Fruit fly (Drosophila melanogaster) whole organism, wandering third instar larva: ENCODE data around the gene CG31922.
A peak's percentile ranks its signal among the peaks of the same experiment; 100 is the strongest.

Source experiments
- Abd-B ChIP-seq: fragments of >200 bp; optimal IDR thresholded peaks from 2 replicates; lab custom pipeline; 2017; ENCODE audit warnings: missing biosample characterization, missing genetic modification characterization
- CG32264 ChIP-seq: fragments of 200-800 bp; sonication (Bioruptor generic); optimal IDR thresholded peaks from 2 replicates; lab custom pipeline; 2016; ENCODE audit warnings: missing biosample characterization, missing genetic modification characterization
- CG9705 ChIP-seq: fragments of 200-800 bp; sonication (Bioruptor generic); optimal IDR thresholded peaks from 2 replicates; lab custom pipeline; 2018; ENCODE audit warnings: missing biosample characterization, mild to moderate bottlenecking, missing genetic modification characterization
- CrebA ChIP-seq: fragments of 200-800 bp; sonication (Bioruptor generic); optimal IDR thresholded peaks from 2 replicates; lab custom pipeline; 2016; ENCODE audit warnings: missing biosample characterization, mild to moderate bottlenecking, missing genetic modification characterization, borderline replicate concordance
- Dfd ChIP-seq: fragments of >200 bp; optimal IDR thresholded peaks from 2 replicates; lab custom pipeline; 2017; ENCODE audit warnings: missing biosample characterization, missing genetic modification characterization
- Dif ChIP-seq: fragments of 200-275, 200-300 bp; sonication (Bioruptor generic); optimal IDR thresholded peaks from 2 replicates; lab custom pipeline; 2018; ENCODE audit warnings: missing biosample characterization, missing genetic modification characterization; ENCODE audit not compliant: partially characterized antibody
- GATAd ChIP-seq: sonication (Bioruptor generic); optimal IDR thresholded peaks from 2 replicates; lab custom pipeline; 2016; ENCODE audit warnings: missing biosample characterization, missing genetic modification characterization
- HLH106 ChIP-seq: fragments of 200-800 bp; optimal IDR thresholded peaks from 3 replicates; lab custom pipeline; 2019; ENCODE audit warnings: missing biosample characterization, mild to moderate bottlenecking, missing genetic modification characterization, moderate library complexity
- Hnf4 ChIP-seq: fragments of 200-800 bp; sonication (Bioruptor generic); optimal IDR thresholded peaks from 2 replicates; lab custom pipeline; 2016; ENCODE audit warnings: missing biosample characterization, mild to moderate bottlenecking, missing genetic modification characterization
- Hr78 ChIP-seq: fragments of >200 bp; optimal IDR thresholded peaks from 2 replicates; lab custom pipeline; 2017; ENCODE audit warnings: missing biosample characterization, missing genetic modification characterization
- Hr83 ChIP-seq: fragments of 200-300 bp; sonication (Bioruptor generic); optimal IDR thresholded peaks from 2 replicates; lab custom pipeline; 2016; ENCODE audit warnings: missing biosample characterization, mild to moderate bottlenecking, missing genetic modification characterization, moderate library complexity; ENCODE audit not compliant: poor library complexity, severe bottlenecking
- Jra ChIP-seq: sonication (Bioruptor generic); optimal IDR thresholded peaks from 2 replicates; lab custom pipeline; 2016; ENCODE audit warnings: missing biosample characterization, missing genetic modification characterization
- Mio ChIP-seq: sonication (Bioruptor generic); optimal IDR thresholded peaks from 2 replicates; lab custom pipeline; 2016; ENCODE audit warnings: missing biosample characterization, missing genetic modification characterization
- Myc ChIP-seq: fragments of >200 bp; optimal IDR thresholded peaks from 2 replicates; lab custom pipeline; 2017
- N ChIP-seq: fragments of >200 bp; optimal IDR thresholded peaks from 2 replicates; lab custom pipeline; 2018; ENCODE audit warnings: missing biosample characterization, missing external identifiers, missing genetic modification characterization
- OdsH ChIP-seq: fragments of 200-800 bp; sonication (Bioruptor generic); optimal IDR thresholded peaks from 2 replicates; lab custom pipeline; 2016; ENCODE audit warnings: missing biosample characterization, mild to moderate bottlenecking, missing genetic modification characterization
- Rel ChIP-seq, 2 experiments: fragments of 200-800 bp; sonication (Bioruptor generic) in 1 of 2; optimal IDR thresholded peaks; 2 replicates in 1 of 2; 3 replicates in 1 of 2; lab custom pipeline; 2016 to 2019; ENCODE audit warnings: mild to moderate bottlenecking in 2 of 2, missing biosample characterization in 2 of 2, missing genetic modification characterization in 2 of 2, moderate library complexity in 1 of 2
- Sp1 ChIP-seq: fragments of 200-800 bp; sonication (Bioruptor generic); optimal IDR thresholded peaks from 3 replicates; lab custom pipeline; 2019; ENCODE audit warnings: missing biosample characterization, mild to moderate bottlenecking, missing genetic modification characterization, moderate library complexity
- Vsx2 ChIP-seq: fragments of 200-300, 225-300 bp; sonication (Bioruptor generic); optimal IDR thresholded peaks from 2 replicates; lab custom pipeline; 2018; ENCODE audit warnings: missing biosample characterization, missing genetic modification characterization; ENCODE audit not compliant: partially characterized antibody
- br ChIP-seq: fragments of 200-800 bp; sonication (Bioruptor generic); optimal IDR thresholded peaks from 2 replicates; lab custom pipeline; 2016; ENCODE audit warnings: missing biosample characterization, missing genetic modification characterization
- brk ChIP-seq: fragments of 200-800 bp; sonication (Bioruptor generic); optimal IDR thresholded peaks from 2 replicates; lab custom pipeline; 2016; ENCODE audit warnings: missing biosample characterization, mild to moderate bottlenecking, missing genetic modification characterization
- dl ChIP-seq, 2 experiments: fragments of 175-275, 200-275 bp in 1 of 2; fragments of 200-275 bp in 1 of 2; sonication (Bioruptor generic); optimal IDR thresholded peaks; lab custom pipeline; 2018; ENCODE audit warnings: mild to moderate bottlenecking in 2 of 2, missing biosample characterization in 2 of 2, missing genetic modification characterization in 2 of 2, moderate library complexity in 2 of 2; ENCODE audit not compliant: partially characterized antibody in 2 of 2, insufficient read depth in 1 of 2
- dmrt93B ChIP-seq: fragments of 200-800 bp; sonication (Bioruptor generic); optimal IDR thresholded peaks from 2 replicates; lab custom pipeline; 2018; ENCODE audit warnings: missing biosample characterization, mild to moderate bottlenecking, missing genetic modification characterization
- dsf ChIP-seq: sonication (Bioruptor generic); optimal IDR thresholded peaks from 2 replicates; lab custom pipeline; 2016; ENCODE audit warnings: missing biosample characterization, missing genetic modification characterization, borderline replicate concordance
- ey ChIP-seq: fragments of 200-800 bp; sonication (Bioruptor generic); optimal IDR thresholded peaks from 2 replicates; lab custom pipeline; 2016; ENCODE audit warnings: missing biosample characterization, missing genetic modification characterization
- foxo ChIP-seq, 2 experiments: fragments of 200-800 bp; sonication (Bioruptor generic); optimal IDR thresholded peaks; 2 replicates in 1 of 2; 3 replicates in 1 of 2; lab custom pipeline; 2016 to 2017; ENCODE audit warnings: missing biosample characterization in 2 of 2, missing genetic modification characterization in 2 of 2
- fru ChIP-seq: fragments of 200-800 bp; sonication (Bioruptor generic); optimal IDR thresholded peaks from 3 replicates; lab custom pipeline; 2016; ENCODE audit warnings: missing biosample characterization, mild to moderate bottlenecking, missing genetic modification characterization
- h ChIP-seq: fragments of 200-800 bp; sonication (Bioruptor generic); optimal IDR thresholded peaks from 3 replicates; lab custom pipeline; 2016; ENCODE audit warnings: missing biosample characterization, mild to moderate bottlenecking, missing genetic modification characterization
- jim ChIP-seq: fragments of 175-275, 200-325 bp; sonication (Bioruptor generic); optimal IDR thresholded peaks from 2 replicates; lab custom pipeline; 2016; ENCODE audit warnings: missing biosample characterization, mild to moderate bottlenecking, missing genetic modification characterization
- lola ChIP-seq: fragments of >200 bp; optimal IDR thresholded peaks from 2 replicates; lab custom pipeline; 2017; ENCODE audit warnings: missing biosample characterization, missing genetic modification characterization
- pan ChIP-seq: fragments of >200 bp; optimal IDR thresholded peaks from 2 replicates; lab custom pipeline; 2017
- psq ChIP-seq: fragments of 200-800 bp; sonication (Bioruptor generic); optimal IDR thresholded peaks from 3 replicates; lab custom pipeline; 2017; ENCODE audit warnings: missing biosample characterization, mild to moderate bottlenecking, missing genetic modification characterization, moderate library complexity
- rgr ChIP-seq: fragments of 200-800 bp; sonication (Bioruptor generic); optimal IDR thresholded peaks from 3 replicates; lab custom pipeline; 2016; ENCODE audit warnings: missing biosample characterization, mild to moderate bottlenecking, missing genetic modification characterization
- sage ChIP-seq: fragments of 200-800 bp; sonication (Bioruptor generic); optimal IDR thresholded peaks from 2 replicates; lab custom pipeline; 2016; ENCODE audit warnings: missing biosample characterization, mild to moderate bottlenecking, missing genetic modification characterization
- sv ChIP-seq: fragments of 200-800 bp; sonication (Bioruptor generic); optimal IDR thresholded peaks from 3 replicates; lab custom pipeline; 2016; ENCODE audit warnings: missing biosample characterization, missing genetic modification characterization
- tai ChIP-seq: sonication (Bioruptor generic); optimal IDR thresholded peaks from 2 replicates; lab custom pipeline; 2016; ENCODE audit warnings: missing biosample characterization, missing genetic modification characterization
- usp ChIP-seq: fragments of >200 bp; optimal IDR thresholded peaks from 2 replicates; lab custom pipeline; 2017; ENCODE audit warnings: missing biosample characterization, missing genetic modification characterization
- woc ChIP-seq: sonication (Bioruptor generic); optimal IDR thresholded peaks from 2 replicates; lab custom pipeline; 2016; ENCODE audit warnings: missing biosample characterization, mild to moderate bottlenecking, missing genetic modification characterization

The CG31922 gene

DNA sequence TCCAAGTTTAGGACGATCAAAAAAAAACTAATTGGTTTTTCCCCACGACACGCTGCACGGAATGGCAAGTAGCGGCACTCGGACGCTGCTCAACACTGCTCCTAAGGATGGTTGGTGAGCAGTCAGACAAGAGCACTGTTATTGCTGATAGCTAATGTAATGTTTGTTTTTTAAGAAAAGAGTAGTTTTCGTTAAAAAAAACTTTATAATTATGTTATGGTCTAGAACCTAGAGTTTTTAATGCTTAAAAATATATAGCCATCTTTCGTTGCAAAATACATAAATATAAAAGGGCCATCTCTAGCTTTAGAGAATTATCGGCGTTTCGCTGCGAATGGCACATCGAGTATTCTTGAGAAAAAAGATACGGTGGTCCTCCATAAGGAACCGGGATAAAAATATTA, 2.7 kb downstream of the CG31922 start, which contains the start of the genes Charon and CG4887 (continued):
- TF ChIP-seq sv (GFP tag; lab: Kevin White, UChicago) (peak; percentile 85), GATAd (GFP tag; lab: Kevin White, UChicago) (peak; percentile 88), br (GFP tag; lab: Kevin White, UChicago) (no peak), brk (GFP tag; lab: Kevin White, UChicago) (no peak)

DNA sequence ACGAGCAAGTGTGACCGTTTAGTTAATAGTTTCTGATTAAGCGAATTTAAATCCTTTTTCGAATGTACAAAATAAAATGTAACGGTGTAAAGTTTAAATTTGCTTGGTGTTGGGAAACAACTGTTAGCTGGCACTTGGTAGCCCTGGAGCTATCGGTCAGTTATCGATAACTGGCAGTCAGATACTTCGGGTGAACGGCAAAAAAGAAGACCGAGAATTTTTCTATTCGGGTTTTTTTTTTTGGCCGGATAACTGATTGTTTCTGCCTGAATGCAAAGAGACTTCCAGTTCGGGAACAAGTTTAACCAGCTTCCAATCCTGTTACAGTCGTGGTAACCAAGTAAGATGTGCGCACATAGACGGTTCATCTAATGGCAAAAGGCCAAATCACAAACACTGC, 7.5 kb downstream of the CG31922 start, which contains the start of gene CG4896:
Gene CG4896, plus strand, starts transcription at position 169 of the 400 bp plus-strand sequence.
- TF ChIP-seq Rel (GFP tag; optimal IDR thresholded peaks at IDR 0.05; lab: Kevin White, UChicago) (no peak), Rel (tag; optimal IDR thresholded peaks at IDR 0.05; lab: Kevin White, UChicago) (peak; percentile 86), brk (GFP tag; lab: Kevin White, UChicago) (no peak), Hr83 (GFP tag; lab: Kevin White, UChicago) (peak; percentile 36)

- TF ChIP-seq Hr83 (GFP tag; lab: Kevin White, UChicago): no peak
- TF ChIP-seq h: no peak
- no peak for TF ChIP-seq usp (GFP tag; lab: Kevin White, UChicago)
- TF ChIP-seq Rel (GFP tag; optimal IDR thresholded peaks at IDR 0.05; lab: Kevin White, UChicago): no peak
- peak; percentile 81 for TF ChIP-seq Rel (tag; optimal IDR thresholded peaks at IDR 0.05; lab: Kevin White, UChicago)
Measured at dm6 chr2L:1183799-1184198, 13.8 kb downstream of the CG31922 start, which contains the start of the genes CG5126 and Tgt. Gene CG5126, minus strand, starts transcription at chr2L:1184020. Gene Tgt, plus strand, starts transcription at chr2L:1184065.

DNA sequence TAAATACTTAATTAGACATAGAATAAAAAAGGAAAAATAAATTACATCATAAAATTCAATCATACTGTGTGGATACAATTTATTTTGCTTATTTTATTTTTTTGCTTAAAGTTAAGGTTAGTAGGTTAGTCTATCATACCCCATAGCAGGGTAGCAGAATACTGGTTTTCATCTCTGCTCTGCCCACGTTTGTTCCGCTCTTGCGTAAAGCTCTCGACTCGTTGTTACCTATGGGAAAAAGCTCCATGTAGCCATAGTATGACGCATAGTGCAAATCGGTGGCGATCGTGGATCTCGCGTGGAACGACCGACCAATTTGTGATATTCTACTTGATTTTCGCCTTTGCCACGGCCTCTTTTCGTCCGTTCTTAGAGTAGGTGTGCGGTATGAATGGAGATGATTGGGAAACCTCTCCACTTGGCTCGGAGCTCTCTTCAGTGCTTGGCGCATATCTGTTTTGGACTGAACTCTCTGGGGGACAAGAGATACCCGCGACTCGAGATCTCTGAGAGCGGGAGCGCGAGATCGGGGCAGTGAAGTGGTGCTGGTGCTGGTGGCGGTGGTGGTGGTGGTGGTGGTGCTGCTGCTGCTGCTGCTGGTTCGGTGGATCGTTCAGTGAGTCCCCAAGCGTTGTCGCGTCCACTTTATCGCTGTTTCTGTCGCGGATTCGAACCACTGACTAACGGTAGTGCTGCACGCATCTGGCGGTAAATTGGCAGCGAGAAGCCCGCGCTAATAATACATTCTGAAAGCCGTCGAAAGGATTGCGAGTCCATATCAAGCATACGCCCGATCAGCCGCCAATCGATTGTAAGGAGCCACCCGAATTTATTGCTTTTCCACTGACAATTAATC, 15.9 kb downstream of the CG31922 start, which contains the start of gene CG5001:
Gene CG5001, plus strand, starts transcription at position 116 of the 856 bp plus-strand sequence.
- TF ChIP-seq jim: no peak
- peak; percentile 83 for TF ChIP-seq HLH106 (tag; lab: Kevin White, UChicago)
- TF ChIP-seq foxo (GFP tag; optimal IDR thresholded peaks at IDR 0.05; lab: Kevin White, UChicago): peak in 1 of 2 experiments; percentile 79
- no peak for TF ChIP-seq GATAd (GFP tag; lab: Kevin White, UChicago)
- TF ChIP-seq sage (GFP tag; lab: Kevin White, UChicago): no peak
- TF ChIP-seq pan: no peak
- TF ChIP-seq ey (GFP tag; lab: Kevin White, UChicago): peak; percentile 62
- no peak for TF ChIP-seq woc (GFP tag; lab: Kevin White, UChicago)
- TF ChIP-seq brk (GFP tag; lab: Kevin White, UChicago): no peak
- peak; percentile 60 for TF ChIP-seq CG9705 (GFP tag; lab: Kevin White, UChicago)
- no peak for TF ChIP-seq tai (GFP tag; lab: Kevin White, UChicago)
- TF ChIP-seq Hr83 (GFP tag; lab: Kevin White, UChicago): peak; percentile 58
- peak; percentile 62 for TF ChIP-seq Sp1
- peak; percentile 95 for TF ChIP-seq Dif (GFP tag; lab: Kevin White, UChicago)
- TF ChIP-seq h: peak; percentile 80
- TF ChIP-seq Hnf4 (GFP tag; lab: Kevin White, UChicago): no peak
- no peak for TF ChIP-seq Vsx2 (GFP tag; lab: Kevin White, UChicago)
- TF ChIP-seq N: no peak
- peak; percentile 75 for TF ChIP-seq rgr (GFP tag; lab: Kevin White, UChicago)
- no peak for TF ChIP-seq Myc
- TF ChIP-seq sv (GFP tag; lab: Kevin White, UChicago): peak; percentile 64
- TF ChIP-seq psq (GFP tag; lab: Kevin White, UChicago): peak; percentile 79
- no peak for TF ChIP-seq Hr78 (GFP tag; lab: Kevin White, UChicago)
- no peak for TF ChIP-seq Abd-B (GFP tag; lab: Kevin White, UChicago)
- TF ChIP-seq Mio: no peak
- TF ChIP-seq dl (GFP tag; optimal IDR thresholded peaks at IDR 0.05; lab: Kevin White, UChicago; ENCODE audit: insufficient read depth in 1 of 2, partially characterized antibody in 2 of 2): peak in 1 of 2 experiments; percentile 94
- TF ChIP-seq lola (GFP tag; lab: Kevin White, UChicago): no peak
- TF ChIP-seq Rel (GFP tag; optimal IDR thresholded peaks at IDR 0.05; lab: Kevin White, UChicago): no peak
- peak; percentile 78 for TF ChIP-seq Rel (tag; optimal IDR thresholded peaks at IDR 0.05; lab: Kevin White, UChicago)
- TF ChIP-seq dsf: no peak
- TF ChIP-seq CG32264 (GFP tag; lab: Kevin White, UChicago): peak; percentile 38
- no peak for TF ChIP-seq br (GFP tag; lab: Kevin White, UChicago)
- TF ChIP-seq dmrt93B (GFP tag; lab: Kevin White, UChicago): no peak
- peak; percentile 75 for TF ChIP-seq OdsH (GFP tag; lab: Kevin White, UChicago)
- no peak for TF ChIP-seq CrebA (GFP tag; lab: Kevin White, UChicago)
- TF ChIP-seq Dfd (GFP tag; lab: Kevin White, UChicago): no peak
- TF ChIP-seq fru (GFP tag; lab: Kevin White, UChicago): peak; percentile 14
- no peak for TF ChIP-seq usp (GFP tag; lab: Kevin White, UChicago)
- TF ChIP-seq Jra: no peak
